Fruit fly (Drosophila melanogaster) whole organism, embryonic: Measurements from ENCODE around the gene tsl.

Experiments
- CG12391 ChIP-seq: fragments of 200-800 bp; sonication (Bioruptor generic); optimal IDR thresholded peaks from 3 replicates; lab custom pipeline; 2018; ENCODE audit warnings: missing biosample characterization, mild to moderate bottlenecking, missing genetic modification characterization, moderate library complexity
- CG13287 ChIP-seq: fragments of 200-800 bp; sonication (Bioruptor generic); IDR thresholded peaks from 2 replicates; pipeline ENCODE4 v1.3.6; 2022; ENCODE audit warnings: missing biosample characterization, missing genetic modification characterization; ENCODE audit not compliant: partially characterized antibody
- CG14014 ChIP-seq: fragments of 200-800 bp; sonication (Bioruptor generic); IDR thresholded peaks from 2 replicates; pipeline ENCODE4 v1.3.6; 2022; ENCODE audit warnings: missing biosample characterization, missing genetic modification characterization
- CG14441 ChIP-seq: fragments of 200-800 bp; sonication (Bioruptor generic); IDR thresholded peaks from 2 replicates; pipeline ENCODE4 v1.3.6; 2022; ENCODE audit warnings: missing biosample characterization, missing genetic modification characterization
- CG15479 ChIP-seq: fragments of 200-800 bp; sonication (Bioruptor generic); optimal IDR thresholded peaks from 3 replicates; lab custom pipeline; 2019; ENCODE audit warnings: missing biosample characterization, mild to moderate bottlenecking, missing genetic modification characterization, moderate library complexity
- CG15696 ChIP-seq: fragments of 200-800 bp; sonication (Bioruptor generic); optimal IDR thresholded peaks from 2 replicates; lab custom pipeline; 2019; ENCODE audit warnings: missing biosample characterization, mild to moderate bottlenecking, missing genetic modification characterization, moderate library complexity
- CG1647 ChIP-seq: fragments of 200-800 bp; sonication (Bioruptor generic); optimal IDR thresholded peaks from 3 replicates; lab custom pipeline; 2016; ENCODE audit warnings: missing biosample characterization, missing genetic modification characterization
- CG17612 ChIP-seq: fragments of 200-800 bp; sonication (Bioruptor generic); IDR thresholded peaks from 2 replicates; pipeline ENCODE4 v1.3.6; 2022; ENCODE audit warnings: missing biosample characterization, missing genetic modification characterization
- CG18011 ChIP-seq: fragments of 200-800 bp; sonication (Bioruptor generic); optimal IDR thresholded peaks from 2 replicates; lab custom pipeline; 2017; ENCODE audit warnings: missing biosample characterization, missing genetic modification characterization, mild to moderate bottlenecking, moderate library complexity, missing genotype
- CG18476 ChIP-seq: fragments of 200-800 bp; sonication (Bioruptor generic); optimal IDR thresholded peaks from 2 replicates; lab custom pipeline; 2016; ENCODE audit warnings: missing biosample characterization, mild to moderate bottlenecking, missing genetic modification characterization
- CG2116 ChIP-seq: fragments of 200-800 bp; sonication (Bioruptor generic); optimal IDR thresholded peaks from 3 replicates; lab custom pipeline; 2018; ENCODE audit warnings: missing biosample characterization, mild to moderate bottlenecking, missing genetic modification characterization
- CG31388 ChIP-seq: fragments of 200-800 bp; sonication (Bioruptor generic); optimal IDR thresholded peaks from 2 replicates; lab custom pipeline; 2016; ENCODE audit warnings: missing biosample characterization, missing genetic modification characterization
- CG31441 ChIP-seq: fragments of 200-800 bp; sonication (Bioruptor generic); IDR thresholded peaks from 2 replicates; pipeline ENCODE4 v1.3.6; 2022; ENCODE audit warnings: missing biosample characterization, missing genetic modification characterization
- CG32767 ChIP-seq: fragments of 200-800 bp; sonication (Bioruptor generic); IDR thresholded peaks from 2 replicates; pipeline ENCODE4 v1.3.6; 2022; ENCODE audit warnings: missing biosample characterization, missing genetic modification characterization
- CG34422 ChIP-seq: fragments of 200-800 bp; sonication (Bioruptor generic); IDR thresholded peaks from 3 replicates; pipeline ENCODE4 v1.3.6; 2022; ENCODE audit warnings: missing biosample characterization, missing genetic modification characterization
- CG4404 ChIP-seq: fragments of 200-800 bp; sonication (Bioruptor generic); IDR thresholded peaks from 2 replicates; pipeline ENCODE4 v1.3.6; 2022; ENCODE audit warnings: missing biosample characterization, missing genetic modification characterization
- CG6175 ChIP-seq: fragments of 200-800 bp; sonication (Bioruptor generic); IDR thresholded peaks from 3 replicates; pipeline ENCODE4 v1.3.6; 2022; ENCODE audit warnings: missing biosample characterization, missing genetic modification characterization
- CG6272 ChIP-seq: fragments of 200-800 bp; sonication (Bioruptor generic); IDR thresholded peaks from 2 replicates; pipeline ENCODE4 v1.3.6; 2022; ENCODE audit warnings: missing biosample characterization, missing genetic modification characterization
- CG6791 ChIP-seq: fragments of 200-800 bp; sonication (Bioruptor generic); IDR thresholded peaks from 3 replicates; pipeline ENCODE4 v1.3.6; 2022; ENCODE audit warnings: missing biosample characterization, missing genetic modification characterization; ENCODE audit not compliant: partially characterized antibody
- CG7271 ChIP-seq: fragments of 200-800 bp; sonication (Bioruptor generic); optimal IDR thresholded peaks from 2 replicates; lab custom pipeline; 2018; ENCODE audit warnings: missing biosample characterization, mild to moderate bottlenecking, missing genetic modification characterization, moderate library complexity
- CG7556 ChIP-seq: fragments of 200-800 bp; sonication (Bioruptor generic); optimal IDR thresholded peaks from 2 replicates; lab custom pipeline; 2017; ENCODE audit warnings: missing biosample characterization, mild to moderate bottlenecking, missing genetic modification characterization
- CG8281 ChIP-seq: fragments of 200-800 bp; sonication (Bioruptor generic); optimal IDR thresholded peaks from 2 replicates; lab custom pipeline; 2018; ENCODE audit warnings: missing biosample characterization, mild to moderate bottlenecking, missing genetic modification characterization, moderate library complexity
- CG8478 ChIP-seq: fragments of >200 bp; optimal IDR thresholded peaks from 2 replicates; lab custom pipeline; 2018
- CG9609 ChIP-seq: fragments of 200-800 bp; sonication (Bioruptor generic); optimal IDR thresholded peaks from 3 replicates; lab custom pipeline; 2016; ENCODE audit warnings: missing biosample characterization, missing genetic modification characterization
- Chrac-16 ChIP-seq: fragments of 200-800 bp; sonication (Bioruptor generic); optimal IDR thresholded peaks from 3 replicates; lab custom pipeline; 2016; ENCODE audit warnings: missing biosample characterization, missing genetic modification characterization
- Dll ChIP-seq: fragments of 200-800 bp; sonication (Bioruptor generic); IDR thresholded peaks from 4 replicates; pipeline ENCODE4 v1.3.6; 2022; ENCODE audit warnings: missing biosample characterization, missing genetic modification characterization; ENCODE audit not compliant: partially characterized antibody
- Doc2 ChIP-seq: fragments of 200-800 bp; sonication (Bioruptor generic); IDR thresholded peaks from 2 replicates; pipeline ENCODE4 v1.3.6; 2022; ENCODE audit warnings: missing biosample characterization, missing genetic modification characterization
- H2.0 ChIP-seq: fragments of 200-800 bp; sonication (Bioruptor generic); IDR thresholded peaks from 2 replicates; pipeline ENCODE4 v1.3.6; 2022; ENCODE audit warnings: missing biosample characterization, missing genetic modification characterization
- HLH3B ChIP-seq: fragments of 200-800 bp; sonication (Bioruptor generic); IDR thresholded peaks from 2 replicates; pipeline ENCODE4 v1.3.6; 2022; ENCODE audit warnings: missing biosample characterization, missing genetic modification characterization
- Hr51 ChIP-seq, 2 experiments: fragments of 200-800 bp; sonication (Bioruptor generic); optimal IDR thresholded peaks; 2 replicates in 1 of 2; 3 replicates in 1 of 2; lab custom pipeline; 2016 to 2018; ENCODE audit warnings: missing biosample characterization in 2 of 2, missing genetic modification characterization in 2 of 2, mild to moderate bottlenecking in 1 of 2, moderate library complexity in 1 of 2
- Hr78 ChIP-seq, 2 experiments: fragments of 200-800 bp in 1 of 2; fragments of >200 bp in 1 of 2; sonication (Bioruptor generic) in 1 of 2; optimal IDR thresholded peaks; 2 replicates each; lab custom pipeline; 2017 to 2019; ENCODE audit warnings: missing biosample characterization in 2 of 2, missing genetic modification characterization in 2 of 2, mild to moderate bottlenecking in 1 of 2, moderate library complexity in 1 of 2
- Lim3 ChIP-seq: fragments of 200-800 bp; sonication (Bioruptor generic); IDR thresholded peaks from 2 replicates; pipeline ENCODE4 v1.3.6; 2022; ENCODE audit warnings: missing biosample characterization, missing genetic modification characterization
- Mad ChIP-seq: fragments of 200-800 bp; sonication (Bioruptor generic); optimal IDR thresholded peaks from 2 replicates; lab custom pipeline; 2016; ENCODE audit warnings: missing biosample characterization, missing genetic modification characterization
- Meics ChIP-seq: fragments of 200-800 bp; sonication (Bioruptor generic); optimal IDR thresholded peaks from 2 replicates; lab custom pipeline; 2017; ENCODE audit warnings: missing biosample characterization, mild to moderate bottlenecking, missing genetic modification characterization
- Oli ChIP-seq: fragments of 200-800 bp; sonication (Bioruptor generic); optimal IDR thresholded peaks from 2 replicates; lab custom pipeline; 2018; ENCODE audit warnings: missing biosample characterization, mild to moderate bottlenecking, missing genetic modification characterization, moderate library complexity
- Poxn ChIP-seq: fragments of 200-800 bp; sonication (Bioruptor generic); IDR thresholded peaks from 2 replicates; pipeline ENCODE4 v1.3.6; 2022; ENCODE audit warnings: missing biosample characterization, missing genetic modification characterization
- Rfx ChIP-seq: fragments of 200-800 bp; sonication (Bioruptor generic); IDR thresholded peaks from 2 replicates; pipeline ENCODE4 v1.3.6; 2022; ENCODE audit warnings: missing biosample characterization, missing genetic modification characterization
- Usf ChIP-seq: fragments of 200-800 bp; sonication (Bioruptor generic); optimal IDR thresholded peaks from 2 replicates; lab custom pipeline; 2017; ENCODE audit warnings: missing genotype, missing biosample characterization, missing genetic modification characterization
- abd-A ChIP-seq: fragments of 200-800 bp; sonication (Bioruptor generic); optimal IDR thresholded peaks from 3 replicates; lab custom pipeline; 2019; ENCODE audit warnings: missing biosample characterization, mild to moderate bottlenecking, missing genetic modification characterization, moderate library complexity
- crol ChIP-seq: fragments of 200-800 bp; sonication (Bioruptor generic); IDR thresholded peaks from 2 replicates; pipeline ENCODE4 v1.3.6; 2022; ENCODE audit warnings: missing biosample characterization, missing genetic modification characterization
- ems ChIP-seq: fragments of 200-800 bp; sonication (Bioruptor generic); optimal IDR thresholded peaks from 3 replicates; lab custom pipeline; 2016; ENCODE audit warnings: missing biosample characterization, missing genetic modification characterization
- en ChIP-seq: fragments of 200-800 bp; sonication (Bioruptor generic); optimal IDR thresholded peaks from 2 replicates; lab custom pipeline; 2016; ENCODE audit warnings: missing biosample characterization, missing genetic modification characterization
- fd3F ChIP-seq: fragments of 200-800 bp; sonication (Bioruptor generic); optimal IDR thresholded peaks from 2 replicates; lab custom pipeline; 2018; ENCODE audit warnings: missing biosample characterization, mild to moderate bottlenecking, missing genetic modification characterization, moderate library complexity
- grau ChIP-seq: fragments of 200-800 bp; optimal IDR thresholded peaks from 3 replicates; lab custom pipeline; 2019; ENCODE audit warnings: missing biosample characterization, mild to moderate bottlenecking, missing genetic modification characterization, moderate library complexity
- jigr1 ChIP-seq: fragments of 200-800 bp; sonication (Bioruptor generic); IDR thresholded peaks from 3 replicates; pipeline ENCODE4 v1.3.6; 2022; ENCODE audit warnings: missing biosample characterization, missing genetic modification characterization
- klu ChIP-seq: fragments of 200-800 bp; sonication (Bioruptor generic); IDR thresholded peaks from 2 replicates; pipeline ENCODE4 v1.3.6; 2022; ENCODE audit warnings: missing biosample characterization, missing genetic modification characterization
- kni ChIP-seq: fragments of 200-800 bp; sonication (Bioruptor generic); optimal IDR thresholded peaks from 3 replicates; lab custom pipeline; 2017; ENCODE audit warnings: mild to moderate bottlenecking, missing biosample characterization, missing genetic modification reagents, missing genetic modification characterization
- sc ChIP-seq, 3 experiments: fragments of >200 bp in 2 of 3; fragments of 200-800 bp in 1 of 3; sonication (Bioruptor generic) in 1 of 3; optimal IDR thresholded peaks; 2 replicates in 2 of 3; 3 replicates in 1 of 3; lab custom pipeline; 2017; ENCODE audit warnings: mild to moderate bottlenecking in 1 of 3, missing biosample characterization in 1 of 3, missing genetic modification characterization in 1 of 3, missing genetic modification reagents in 1 of 3
- sisA ChIP-seq: fragments of 200-800 bp; sonication (Bioruptor generic); IDR thresholded peaks from 2 replicates; pipeline ENCODE4 v1.3.6; 2022; ENCODE audit warnings: missing biosample characterization, missing genetic modification characterization
- slp2 ChIP-seq: fragments of 200-800 bp; sonication (Bioruptor generic); optimal IDR thresholded peaks from 2 replicates; lab custom pipeline; 2016; ENCODE audit warnings: missing biosample characterization, missing genetic modification characterization

tsl gene

dm6 chr3R:21781448-21781847 lies 888 bp downstream of the tsl start (continued):
- TF ChIP-seq CG31441 (no peak; the same call in 1 of the 2 replicates), sc (optimal IDR thresholded peaks at IDR 0.05; lab: Kevin White, UChicago) (no peak), sc (GFP tag; optimal IDR thresholded peaks at IDR 0.05; lab: Kevin White, UChicago) (peak; percentile 42), grau (tag; lab: Kevin White, UChicago) (peak; percentile 76), fd3F (GFP tag; lab: Kevin White, UChicago) (peak; percentile 62), en (GFP tag; lab: Kevin White, UChicago) (peak; percentile 55), Chrac-16 (peak; percentile 61), CG34422 (GFP tag; lab: Robert Waterston, UW) (peak; percentile 71; the same call in 1 of the 3 replicates), crol (GFP tag; lab: Robert Waterston, UW) (no peak), Hr78 (GFP tag; optimal IDR thresholded peaks at IDR 0.05; lab: Kevin White, UChicago) (no peak), CG15696 (tag; lab: Kevin White, UChicago) (peak; percentile 47), CG32767 (GFP tag; lab: Robert Waterston, UW) (no peak; the same call in 1 of the 2 replicates), CG17612 (no peak), CG18011 (GFP tag; lab: Kevin White, UChicago) (peak; percentile 20), abd-A (tag; lab: Kevin White, UChicago) (no peak), CG1647 (peak; percentile 23), CG15479 (no peak), Dll (GFP tag; lab: Robert Waterston, UW) (no peak), kni (GFP tag; lab: Kevin White, UChicago) (no peak), CG6791 (no peak), Mad (GFP tag; lab: Kevin White, UChicago) (peak; percentile 51), slp2 (peak; percentile 62), CG7271 (tag; lab: Kevin White, UChicago) (no peak), CG18476 (GFP tag; lab: Kevin White, UChicago) (peak; percentile 51), CG2116 (GFP tag; lab: Kevin White, UChicago) (no peak), CG6272 (GFP tag; lab: Robert Waterston, UW) (no peak), H2.0 (peak; percentile 54; the same call in 1 of the 2 replicates), sisA (peak; percentile 70), CG4404 (no peak; the same call in 1 of the 2 replicates), CG31388 (GFP tag; lab: Kevin White, UChicago) (no peak), CG7556 (peak; percentile 60), CG9609 (GFP tag; lab: Kevin White, UChicago) (no peak), Doc2 (GFP tag; lab: Robert Waterston, UW) (no peak), Lim3 (GFP tag; lab: Robert Waterston, UW) (no peak), Hr51 (GFP tag; optimal IDR thresholded peaks at IDR 0.05; lab: Kevin White, UChicago) (peak; percentile 47 to 74), CG14441 (GFP tag; lab: Robert Waterston, UW) (peak; percentile 73), Usf (peak; percentile 35), HLH3B (peak; percentile 57), Meics (peak; percentile 72), Rfx (GFP tag; lab: Robert Waterston, UW) (peak; percentile 75), klu (GFP tag; lab: Robert Waterston, UW) (peak; percentile 53; the same call in 1 of the 2 replicates), Oli (tag; lab: Kevin White, UChicago) (peak; percentile 78), CG8478 (no peak), Poxn (GFP tag; lab: Robert Waterston, UW) (no peak), CG8281 (tag; lab: Kevin White, UChicago) (peak; percentile 19), ems (GFP tag; lab: Kevin White, UChicago) (peak; percentile 47), CG14014 (GFP tag; lab: Robert Waterston, UW) (peak; percentile 79), jigr1 (GFP tag; lab: Robert Waterston, UW) (peak; percentile 59; the same call in 1 of the 3 replicates), CG6175 (GFP tag; lab: Robert Waterston, UW) (no peak), CG13287 (no peak), CG12391 (tag; lab: Kevin White, UChicago) (peak; percentile 73)
